Fruit fly (Drosophila melanogaster): Measurements from ENCODE around the gene Vha13.

DNA sequence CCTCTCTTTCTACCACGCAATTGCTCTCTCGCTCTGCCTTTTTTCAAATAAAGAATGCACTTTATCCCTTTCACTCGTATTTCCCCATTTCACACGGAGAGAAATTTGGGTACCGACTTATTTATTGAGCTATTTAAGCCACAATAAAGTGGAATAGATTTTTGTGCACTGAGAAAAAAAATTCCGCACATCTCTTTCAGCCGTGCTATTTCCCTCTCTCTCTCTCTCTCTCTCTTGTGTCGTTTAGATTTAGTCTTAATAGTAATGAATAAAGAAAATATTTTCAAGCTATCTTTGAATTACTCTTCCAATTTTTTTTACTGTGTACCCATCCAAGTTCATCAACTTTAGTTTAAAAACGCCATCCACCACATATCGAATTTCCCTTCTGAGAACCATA is 20.6 kb downstream of the Vha13 start:
- TF ChIP-seq gsb (GFP tag; IDR thresholded peaks at IDR 0.05) (0 out of 2 replicates have a peak, but pooled peaks have one; percentile 20), Fer1 (GFP tag; optimal IDR thresholded peaks at IDR 0.05) (peak; percentile 15), Ada2b (GFP tag; IDR thresholded peaks at IDR 0.05) (peak; percentile 75), hkb (optimal IDR thresholded peaks at IDR 0.05) (no peak), hkb (GFP tag; IDR thresholded peaks at IDR 0.05) (peak; percentile 80), dysf (GFP tag; IDR thresholded peaks at IDR 0.05) (peak; percentile 75), stc (GFP tag; IDR thresholded peaks at IDR 0.05) (0 out of 2 replicates have a peak, but pooled peaks have one; percentile 39)
